Worm (Caenorhabditis elegans) whole organism, L4/young adult: ENCODE measurements around the gene spsb-2.

Experiments used
- dao-5 ChIP-seq: sonication (generic microtip); optimal IDR thresholded peaks from 2 replicates; lab custom pipeline; 2016; ENCODE audit warnings: missing genotype, missing genetic modification characterization, moderate library complexity, missing compliant biosample characterization
- him-1 ChIP-seq: sonication (generic microtip); optimal IDR thresholded peaks from 2 replicates; lab custom pipeline; 2016; ENCODE audit warnings: missing genotype, missing genetic modification reagents, missing genetic modification characterization, missing compliant biosample characterization

- TF ChIP-seq him-1 (peak; percentile 8), dao-5 (no peak)
Measured at ce11 chrII:15255801-15256200, 25.7 kb downstream of the spsb-2 start.
